Fruit fly (Drosophila melanogaster) whole organism, embryonic: ENCODE results near the gene CG18542.

Experiments
- CG6654 ChIP-seq: fragments of 200-800 bp; sonication (Bioruptor generic); optimal IDR thresholded peaks from 2 replicates; lab custom pipeline; 2017; ENCODE audit warnings: missing biosample characterization, mild to moderate bottlenecking, missing genetic modification characterization
- grn ChIP-seq: fragments of 200-800 bp; sonication (Bioruptor generic); optimal IDR thresholded peaks from 3 replicates; lab custom pipeline; 2017; ENCODE audit warnings: missing biosample characterization, missing genetic modification characterization
- tx ChIP-seq: fragments of 200-800 bp; sonication (Bioruptor generic); optimal IDR thresholded peaks from 2 replicates; lab custom pipeline; 2016; ENCODE audit warnings: missing biosample characterization, missing genetic modification characterization
- zfh1 ChIP-seq: fragments of 200-800 bp; sonication (Bioruptor generic); IDR thresholded peaks from 3 replicates; pipeline ENCODE4 v1.3.6; 2022; ENCODE audit warnings: missing biosample characterization, missing genetic modification characterization

dm6 chr3R:9703273-9703672, 17.7 kb downstream of the CG18542 start:
- TF ChIP-seq zfh1 (GFP tag; lab: Robert Waterston, UW) (no peak), tx (GFP tag; lab: Kevin White, UChicago) (no peak), grn (GFP tag; lab: Kevin White, UChicago) (no peak), CG6654 (GFP tag; lab: Kevin White, UChicago) (no peak)
